Fruit fly (Drosophila melanogaster) Kc167 (cell line): ENCODE measurements around the gene Eato.

Experiments
- Myc ChIP-seq: fragments of >200 bp; optimal IDR thresholded peaks from 2 replicates; lab custom pipeline; 2017; ENCODE audit warnings: missing external identifiers
- Sin3A ChIP-seq: fragments of >200 bp; optimal IDR thresholded peaks from 2 replicates; lab custom pipeline; 2018; ENCODE audit warnings: missing external identifiers
- h ChIP-seq: fragments of >200 bp; optimal IDR thresholded peaks from 3 replicates; lab custom pipeline; 2018; ENCODE audit warnings: missing external identifiers
- insv ChIP-seq: fragments of >200 bp; optimal IDR thresholded peaks from 3 replicates; lab custom pipeline; 2018; ENCODE audit warnings: missing external identifiers
- psq ChIP-seq: fragments of >200 bp; optimal IDR thresholded peaks from 2 replicates; lab custom pipeline; 2017; ENCODE audit warnings: missing external identifiers
- ttk ChIP-seq: sonication (Bioruptor generic); optimal IDR thresholded peaks from 2 replicates; lab custom pipeline; 2017; ENCODE audit warnings: missing external identifiers

The Eato gene

dm6 chr2L:13839744-13840151 lies 55.9 kb downstream of the Eato start:
- TF ChIP-seq insv (lab: Kevin White, UChicago): no peak
- no peak for TF ChIP-seq Myc
- TF ChIP-seq ttk (lab: Kevin White, UChicago): no peak
- TF ChIP-seq Sin3A (lab: Kevin White, UChicago): no peak
- TF ChIP-seq psq (lab: Kevin White, UChicago): no peak
- no peak for TF ChIP-seq h
